Worm (Caenorhabditis elegans) whole organism, young adult: ENCODE results near the gene T15B7.15.

Experiments used
- F49E8.2 ChIP-seq: sonication (generic microtip); optimal IDR thresholded peaks from 3 replicates; lab custom pipeline; 2017; ENCODE audit warnings: missing genetic modification characterization, mild to moderate bottlenecking, missing compliant biosample characterization, antibody characterized with exemption, moderate library complexity; ENCODE audit not compliant: insufficient read depth
- ama-1 ChIP-seq, 3 experiments: fragments of 150-350 bp in 1 of 3; sonication (generic microtip) in 2 of 3; optimal IDR thresholded peaks; 2 replicates each; lab custom pipeline; 2014 to 2018; ENCODE audit warnings: missing biosample characterization in 2 of 3, missing genetic modification characterization in 2 of 3, missing genetic modification reagents in 2 of 3
- attf-5 ChIP-seq: fragments of 200-800 bp; sonication (Bioruptor generic); optimal IDR thresholded peaks from 2 replicates; lab custom pipeline; 2018; ENCODE audit warnings: mild to moderate bottlenecking, missing genetic modification characterization, missing compliant biosample characterization
- die-1 ChIP-seq: sonication (generic microtip); optimal IDR thresholded peaks from 2 replicates; lab custom pipeline; 2016; ENCODE audit warnings: missing genotype, mild to moderate bottlenecking, missing genetic modification characterization, missing compliant biosample characterization
- dpl-1 ChIP-seq: fragments of 150-350 bp; optimal IDR thresholded peaks from 2 replicates; lab custom pipeline; 2014; ENCODE audit warnings: missing biosample characterization, missing genetic modification reagents, missing genetic modification characterization
- efl-1 ChIP-seq: fragments of 150-350 bp; optimal IDR thresholded peaks from 2 replicates; lab custom pipeline; 2014; ENCODE audit warnings: missing biosample characterization, missing genetic modification reagents, missing genetic modification characterization
- ets-4 ChIP-seq: fragments of 200-800 bp; sonication (Bioruptor generic); optimal IDR thresholded peaks from 2 replicates; lab custom pipeline; 2018; ENCODE audit warnings: mild to moderate bottlenecking, missing genetic modification characterization, missing compliant biosample characterization
- him-1 ChIP-seq: sonication (generic microtip); optimal IDR thresholded peaks from 2 replicates; lab custom pipeline; 2016; ENCODE audit warnings: missing genotype, missing genetic modification reagents, missing genetic modification characterization, missing compliant biosample characterization
- hrde-1 ChIP-seq: sonication (generic microtip); optimal IDR thresholded peaks from 2 replicates; lab custom pipeline; 2016; ENCODE audit warnings: missing genetic modification characterization, mild to moderate bottlenecking, missing compliant biosample characterization, moderate library complexity, missing genotype, missing genetic modification reagents, borderline replicate concordance
- lin-54 ChIP-seq: fragments of 200-800 bp; sonication (Bioruptor generic); optimal IDR thresholded peaks from 2 replicates; lab custom pipeline; 2018; ENCODE audit warnings: mild to moderate bottlenecking, missing genetic modification characterization, missing compliant biosample characterization
- nfya-1 ChIP-seq: sonication (generic microtip); optimal IDR thresholded peaks from 2 replicates; lab custom pipeline; 2017; ENCODE audit warnings: antibody characterized with exemption, missing compliant biosample characterization, missing genetic modification characterization, borderline replicate concordance; ENCODE audit not compliant: insufficient read depth
- nhr-90 ChIP-seq: sonication (generic microtip); optimal IDR thresholded peaks from 2 replicates; lab custom pipeline; 2016; ENCODE audit warnings: missing genotype, mild to moderate bottlenecking, missing genetic modification characterization, missing compliant biosample characterization
- unc-62 ChIP-seq: fragments of 150-350 bp; optimal IDR thresholded peaks from 2 replicates; lab custom pipeline; 2014; ENCODE audit warnings: missing biosample characterization, missing genetic modification reagents, missing genetic modification characterization
- ztf-28 ChIP-seq: fragments of 200-800 bp; sonication (Bioruptor generic); IDR thresholded peaks from 2 replicates; pipeline ENCODE4 v1.3.6; 2022; ENCODE audit warnings: missing genetic modification reagents, missing genetic modification characterization, missing compliant biosample characterization

DNA sequence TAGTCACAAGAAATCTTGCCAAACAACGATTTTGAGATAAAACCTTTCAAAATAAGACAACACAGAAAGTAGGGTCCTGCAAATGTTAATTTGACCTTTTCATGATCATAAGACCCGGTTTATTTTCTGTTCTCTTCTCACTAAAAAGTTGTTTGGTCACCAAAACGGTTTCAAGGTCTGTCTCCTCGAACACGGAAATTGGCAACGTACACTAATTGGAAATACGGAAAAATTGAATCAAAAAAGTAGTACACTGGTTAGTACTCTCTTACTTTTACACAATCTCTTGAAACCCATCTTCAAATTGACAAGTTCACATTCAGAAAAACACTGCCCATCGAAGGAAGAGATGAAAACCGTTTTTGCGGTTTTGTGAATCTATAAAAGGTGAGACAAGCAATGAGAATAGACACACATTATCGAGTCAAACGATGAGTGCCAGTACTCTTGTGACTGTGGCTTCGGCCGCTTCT is 7.7 kb downstream of the T15B7.15 start, which contains the start of gene col-142:
- TF ChIP-seq unc-62 (GFP tag; lab: Kevin White, UChicago) (no peak), efl-1 (GFP tag; lab: Kevin White, UChicago) (no peak), lin-54 (GFP tag; lab: Kevin White, UChicago) (no peak), ztf-28 (no peak), hrde-1 (tag; lab: Kevin White, UChicago) (no peak), nfya-1 (tag; lab: Kevin White, UChicago) (no peak), ets-4 (GFP tag; lab: Kevin White, UChicago) (no peak), him-1 (tag; lab: Kevin White, UChicago) (no peak), die-1 (tag; lab: Kevin White, UChicago) (no peak), ama-1 (optimal IDR thresholded peaks at IDR 0.05; lab: Kevin White, UChicago) (no peak), ama-1 (GFP tag; optimal IDR thresholded peaks at IDR 0.05; lab: Kevin White, UChicago) (no peak), nhr-90 (tag; lab: Kevin White, UChicago) (no peak), F49E8.2 (tag; lab: Kevin White, UChicago) (no peak), dpl-1 (no peak), attf-5 (GFP tag; lab: Kevin White, UChicago) (no peak)
